Fruit fly (Drosophila melanogaster) whole organism: ENCODE measurements around the gene yellow-e3.

Experiments
- psq ChIP-seq: fragments of >200 bp; optimal IDR thresholded peaks from 2 replicates; lab custom pipeline; 2017
- usp ChIP-seq: fragments of >200 bp; optimal IDR thresholded peaks from 2 replicates; lab custom pipeline; 2017; ENCODE audit warnings: missing biosample characterization, missing genetic modification characterization, mixed read lengths

DNA sequence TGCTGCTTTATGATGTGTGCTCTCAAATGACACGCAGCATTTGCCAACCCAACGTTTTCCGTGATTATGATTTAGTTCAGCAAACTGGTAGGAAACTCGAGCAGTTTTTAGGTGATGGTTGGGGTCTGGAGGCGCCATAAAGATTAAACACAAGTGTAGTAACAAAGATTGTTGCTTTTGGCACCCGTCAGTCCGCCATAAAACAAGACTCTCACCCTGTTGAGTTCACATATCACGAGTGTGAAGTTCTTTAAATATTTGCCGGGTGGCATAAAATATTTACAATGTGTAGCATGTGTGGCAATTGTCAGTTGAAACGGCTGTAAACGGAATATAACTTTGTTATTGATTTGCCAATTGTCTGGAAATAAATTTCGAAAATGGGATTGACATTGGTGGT lies 37.0 kb upstream of the yellow-e3 start:
- TF ChIP-seq psq (lab: Kevin White, UChicago) (no peak), usp (GFP tag; lab: Kevin White, UChicago) (no peak)
